Worm (Caenorhabditis elegans) whole organism, L4 larva: ENCODE measurements around the gene T23F6.2.

ENCODE experiments used
- ama-1 ChIP-seq: fragments of 150-350 bp; optimal IDR thresholded peaks from 2 replicates; lab custom pipeline; 2014; ENCODE audit warnings: inconsistent platforms, mixed read lengths
- daf-8 ChIP-seq: fragments of 200-800 bp; sonication (Bioruptor generic); IDR thresholded peaks from 2 replicates; pipeline ENCODE4 v1.3.6; 2022; ENCODE audit warnings: missing genetic modification characterization, missing compliant biosample characterization
- fos-1 ChIP-seq: fragments of 150-350 bp; optimal IDR thresholded peaks from 2 replicates; lab custom pipeline; 2014; ENCODE audit warnings: missing biosample characterization, missing genetic modification characterization
- hlh-30 ChIP-seq: sonication (generic microtip); optimal IDR thresholded peaks from 2 replicates; lab custom pipeline; 2017; ENCODE audit warnings: antibody characterized with exemption, mild to moderate bottlenecking, missing genetic modification characterization, missing compliant biosample characterization; ENCODE audit not compliant: insufficient read depth
- lin-15B ChIP-seq: fragments of 150-350 bp; sonication (generic microtip); optimal IDR thresholded peaks from 3 replicates; lab custom pipeline; 2014; ENCODE audit warnings: missing biosample characterization, missing genetic modification characterization
- lir-3 ChIP-seq: sonication (generic microtip); optimal IDR thresholded peaks from 2 replicates; lab custom pipeline; 2016; ENCODE audit warnings: mild to moderate bottlenecking, missing genetic modification characterization, missing compliant biosample characterization
- lsy-2 ChIP-seq, 2 experiments: fragments of 150-350 bp in 1 of 2; sonication (generic microtip) in 1 of 2; optimal IDR thresholded peaks; 2 replicates each; lab custom pipeline; 2014 to 2017; ENCODE audit warnings: missing biosample characterization in 2 of 2, missing genetic modification characterization in 2 of 2
- nhr-76 ChIP-seq: fragments of 150-350 bp; optimal IDR thresholded peaks from 2 replicates; lab custom pipeline; 2014; ENCODE audit warnings: missing biosample characterization, missing genetic modification characterization
- set-16 ChIP-seq: fragments of 200-800 bp; sonication (Bioruptor generic); IDR thresholded peaks from 2 replicates; pipeline ENCODE4 v1.3.6; 2022; ENCODE audit warnings: missing genetic modification reagents, missing genetic modification characterization, missing compliant biosample characterization
- skn-1 ChIP-seq: fragments of 150-350 bp; optimal IDR thresholded peaks from 2 replicates; lab custom pipeline; 2014; ENCODE audit warnings: missing biosample characterization, missing genetic modification characterization

DNA sequence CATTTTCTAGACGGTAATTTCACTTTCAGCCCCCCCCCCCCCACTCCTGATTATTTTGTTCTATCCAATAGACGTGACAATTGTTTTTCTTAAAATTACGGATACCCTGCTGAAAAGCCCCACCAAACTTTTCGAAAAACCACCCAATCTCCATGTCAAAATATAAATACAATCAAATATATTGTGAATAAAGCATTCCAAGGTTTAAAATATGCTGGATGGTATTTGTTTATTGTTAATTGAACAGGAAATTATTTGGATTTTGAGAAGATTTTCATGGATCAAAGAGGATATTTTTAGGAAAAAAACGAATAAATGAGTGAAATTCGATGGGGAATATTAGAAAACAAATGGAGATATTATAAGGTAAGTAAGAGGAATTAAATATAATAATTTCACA, 17.3 kb upstream of the T23F6.2 start, which contains the start of gene C27D8.4:
- TF ChIP-seq lsy-2 (tag; optimal IDR thresholded peaks at IDR 0.05; lab: Kevin White, UChicago), result no peak
- TF ChIP-seq nhr-76 (tag; lab: Kevin White, UChicago), result no peak
- TF ChIP-seq hlh-30 (tag; lab: Kevin White, UChicago), result no peak
- no peak for TF ChIP-seq daf-8 (GFP tag; lab: Robert Waterston, UW)
- no peak for TF ChIP-seq ama-1 (lab: Kevin White, UChicago)
- TF ChIP-seq skn-1, result no peak
- no peak for TF ChIP-seq fos-1
- no peak for TF ChIP-seq lin-15B (tag; lab: Kevin White, UChicago)
- no peak for TF ChIP-seq set-16 (GFP tag; lab: Robert Waterston, UW)
- TF ChIP-seq lir-3 (tag; lab: Kevin White, UChicago), result no peak
